Fruit fly (Drosophila melanogaster) whole organism, prepupa: ENCODE results near the gene Tmf.

Source experiments
- CG1621 ChIP-seq: fragments of 200-800 bp; sonication (Bioruptor generic); optimal IDR thresholded peaks from 3 replicates; lab custom pipeline; 2018; ENCODE audit warnings: missing biosample characterization, mild to moderate bottlenecking, missing genetic modification characterization
- CG16779 ChIP-seq: fragments of 200-800 bp; sonication (Bioruptor generic); optimal IDR thresholded peaks from 3 replicates; lab custom pipeline; 2017; ENCODE audit warnings: missing biosample characterization, mild to moderate bottlenecking, missing genetic modification characterization
- CG32006 ChIP-seq: fragments of 200-800 bp; sonication (Bioruptor generic); optimal IDR thresholded peaks from 3 replicates; lab custom pipeline; 2017; ENCODE audit warnings: missing biosample characterization, mild to moderate bottlenecking, missing genetic modification characterization
- CG9139 ChIP-seq: fragments of 200-800 bp; sonication (Bioruptor generic); optimal IDR thresholded peaks from 3 replicates; lab custom pipeline; 2017; ENCODE audit warnings: missing biosample characterization, mild to moderate bottlenecking, missing genetic modification characterization
- Sox102F ChIP-seq: fragments of 200-800 bp; sonication (Bioruptor generic); optimal IDR thresholded peaks from 2 replicates; lab custom pipeline; 2016; ENCODE audit warnings: missing biosample characterization, mild to moderate bottlenecking, missing genetic modification characterization

DNA sequence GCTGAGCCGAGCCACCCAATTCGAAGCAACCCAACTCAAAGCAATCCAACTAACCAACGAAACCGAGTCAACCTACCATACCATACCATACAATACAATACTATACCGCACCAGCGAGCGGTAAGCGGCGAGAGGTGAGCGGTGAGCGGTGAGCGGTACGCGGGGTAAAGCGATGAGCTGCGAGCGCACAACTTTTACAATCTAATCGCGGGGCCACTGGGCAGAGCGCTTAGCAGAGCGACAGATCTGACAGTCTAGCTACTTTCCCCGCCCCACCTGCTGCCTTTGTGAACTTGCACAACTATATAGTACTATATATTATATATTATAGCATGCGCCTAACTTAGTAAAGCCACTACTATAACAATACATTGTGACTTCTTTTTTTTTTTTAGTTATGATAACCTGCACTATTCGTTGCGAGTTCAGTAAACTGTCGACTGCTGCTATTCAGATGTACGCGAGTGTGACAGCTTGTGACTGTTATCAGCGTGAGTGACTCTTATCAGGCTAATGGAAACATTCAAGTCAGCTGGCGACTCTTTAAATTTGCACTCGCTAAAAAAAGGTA lies 43.3 kb upstream of the Tmf start:
- TF ChIP-seq CG32006 (GFP tag; lab: Kevin White, UChicago) (peak; percentile 64), CG1621 (tag; lab: Kevin White, UChicago) (no peak), Sox102F (GFP tag; lab: Kevin White, UChicago) (no peak), CG16779 (tag; lab: Kevin White, UChicago) (no peak), CG9139 (GFP tag; lab: Kevin White, UChicago) (no peak)
